Fruit fly (Drosophila melanogaster) whole organism, embryonic: ENCODE results near the gene Rgl.

ENCODE experiments used
- CG10462 ChIP-seq: fragments of 200-800 bp; sonication (Bioruptor generic); optimal IDR thresholded peaks from 2 replicates; lab custom pipeline; 2016; ENCODE audit warnings: missing biosample characterization, missing genetic modification characterization
- CG13424 ChIP-seq: fragments of 200-800 bp; sonication (Bioruptor generic); optimal IDR thresholded peaks from 2 replicates; lab custom pipeline; 2019; ENCODE audit warnings: missing biosample characterization, mild to moderate bottlenecking, missing genetic modification characterization, moderate library complexity
- CG2116 ChIP-seq: fragments of 200-800 bp; sonication (Bioruptor generic); optimal IDR thresholded peaks from 3 replicates; lab custom pipeline; 2018; ENCODE audit warnings: missing biosample characterization, mild to moderate bottlenecking, missing genetic modification characterization
- CG6854 ChIP-seq: fragments of 200-800 bp; sonication (Bioruptor generic); optimal IDR thresholded peaks from 3 replicates; lab custom pipeline; 2017; ENCODE audit warnings: missing biosample characterization, mild to moderate bottlenecking, missing genetic modification characterization
- Dll ChIP-seq: fragments of 200-800 bp; sonication (Bioruptor generic); IDR thresholded peaks from 4 replicates; pipeline ENCODE4 v1.3.6; 2022; ENCODE audit warnings: missing biosample characterization, missing genetic modification characterization; ENCODE audit not compliant: partially characterized antibody
- Ets97D ChIP-seq: fragments of 200-800 bp; sonication (Bioruptor generic); optimal IDR thresholded peaks from 3 replicates; lab custom pipeline; 2016; ENCODE audit warnings: missing biosample characterization, missing genetic modification characterization
- Oli ChIP-seq: fragments of 200-800 bp; sonication (Bioruptor generic); optimal IDR thresholded peaks from 2 replicates; lab custom pipeline; 2018; ENCODE audit warnings: missing biosample characterization, mild to moderate bottlenecking, missing genetic modification characterization, moderate library complexity
- bowl ChIP-seq: fragments of 200-800 bp; sonication (Bioruptor generic); IDR thresholded peaks from 2 replicates; pipeline ENCODE4 v1.3.6; 2022; ENCODE audit warnings: missing biosample characterization, missing genetic modification characterization
- fd102C ChIP-seq: fragments of 200-800 bp; sonication (Bioruptor generic); optimal IDR thresholded peaks from 2 replicates; lab custom pipeline; 2018; ENCODE audit warnings: missing biosample characterization, mild to moderate bottlenecking, missing genetic modification characterization, moderate library complexity
- hth ChIP-seq: fragments of >200 bp; optimal IDR thresholded peaks from 2 replicates; lab custom pipeline; 2017; ENCODE audit warnings: inconsistent platforms
- nerfin-1 ChIP-seq: fragments of 200-800 bp; sonication (Bioruptor generic); optimal IDR thresholded peaks from 3 replicates; lab custom pipeline; 2019; ENCODE audit warnings: missing biosample characterization, mild to moderate bottlenecking, missing genetic modification characterization, moderate library complexity
- slbo ChIP-seq: fragments of 200-800 bp; sonication (Bioruptor generic); IDR thresholded peaks from 2 replicates; pipeline ENCODE4 v1.3.6; 2022; ENCODE audit warnings: missing biosample characterization, missing genetic modification characterization
- tll ChIP-seq, 2 experiments: fragments of 200-800 bp in 1 of 2; fragments of >200 bp in 1 of 2; sonication (Bioruptor generic) in 1 of 2; optimal IDR thresholded peaks; 2 replicates each; lab custom pipeline; 2017 to 2019; ENCODE audit warnings: missing biosample characterization in 2 of 2, missing genetic modification characterization in 2 of 2, mild to moderate bottlenecking in 1 of 2, moderate library complexity in 1 of 2

dm6 chr3L:13904021-13904325, 21.2 kb downstream of the Rgl start:
- TF ChIP-seq CG10462 (GFP tag; lab: Kevin White, UChicago) (no peak), fd102C (GFP tag; lab: Kevin White, UChicago) (no peak), Ets97D (GFP tag; lab: Kevin White, UChicago) (no peak), Oli (tag; lab: Kevin White, UChicago) (no peak), CG2116 (GFP tag; lab: Kevin White, UChicago) (no peak), tll (GFP tag; optimal IDR thresholded peaks at IDR 0.05; lab: Kevin White, UChicago) (no peak), bowl (GFP tag; lab: Robert Waterston, UW) (no peak), slbo (peak; percentile 44; the same call in 1 of the 2 replicates), nerfin-1 (no peak), hth (lab: Kevin White, UChicago) (no peak), CG6854 (GFP tag; lab: Kevin White, UChicago) (no peak), CG13424 (tag; lab: Kevin White, UChicago) (no peak), Dll (no peak)
